Worm (Caenorhabditis elegans): ENCODE data around the gene W06G6.9.
"Not testable (repeated sequence)": the region's sequence is repeated elsewhere in the genome, so short reads cannot be mapped to it uniquely, and the experiment has no call there.

Gene W06G6.9

DNA sequence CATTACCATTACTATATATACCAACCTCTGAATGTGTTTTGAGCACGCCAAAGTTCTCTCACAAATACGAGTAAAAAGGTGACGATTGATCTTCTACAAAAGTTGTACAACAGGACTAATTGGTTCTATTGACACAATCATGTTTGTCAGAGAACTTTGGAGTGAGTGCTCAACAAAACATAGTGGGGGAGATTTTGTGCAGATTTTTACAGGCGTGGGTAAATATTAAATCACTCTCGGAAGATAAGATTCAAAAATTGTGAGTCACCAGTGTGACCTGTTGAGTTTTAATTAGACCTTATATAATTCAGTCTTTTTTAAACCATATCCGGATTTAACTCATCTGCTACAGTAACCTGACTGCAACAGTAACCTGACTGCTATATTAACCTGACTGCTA, 25.9 kb upstream of the W06G6.9 start, which contains the start of gene F14F8.8:
F14F8.8 (minus strand) TSS at position 101 of the 400 bp plus-strand sequence.
- TF ChIP-seq snpc-4 (tag; optimal IDR thresholded peaks at IDR 0.05) (no peak), skn-1 (tag; optimal IDR thresholded peaks at IDR 0.05) (no peak), lsy-12 (tag; optimal IDR thresholded peaks at IDR 0.05) (no peak), nhr-25 (tag; optimal IDR thresholded peaks at IDR 0.05) (no peak), ceh-16 (tag; optimal IDR thresholded peaks at IDR 0.05) (no peak), lin-39 (tag; optimal IDR thresholded peaks at IDR 0.05) (no peak), ceh-82 (tag; optimal IDR thresholded peaks at IDR 0.05) (no peak), nhr-28 (tag; optimal IDR thresholded peaks at IDR 0.05) (no peak), ztf-11 (tag; optimal IDR thresholded peaks at IDR 0.05) (no peak), unc-39 (tag; optimal IDR thresholded peaks at IDR 0.05) (no peak), R02D3.7 (tag; optimal IDR thresholded peaks at IDR 0.05) (no peak), fkh-10 (GFP tag; optimal IDR thresholded peaks at IDR 0.05) (no peak), ceh-9 (tag; optimal IDR thresholded peaks at IDR 0.05) (no peak), ama-1 (optimal IDR thresholded peaks at IDR 0.05) (no peak), nhr-67 (tag; optimal IDR thresholded peaks at IDR 0.05) (no peak)

DNA sequence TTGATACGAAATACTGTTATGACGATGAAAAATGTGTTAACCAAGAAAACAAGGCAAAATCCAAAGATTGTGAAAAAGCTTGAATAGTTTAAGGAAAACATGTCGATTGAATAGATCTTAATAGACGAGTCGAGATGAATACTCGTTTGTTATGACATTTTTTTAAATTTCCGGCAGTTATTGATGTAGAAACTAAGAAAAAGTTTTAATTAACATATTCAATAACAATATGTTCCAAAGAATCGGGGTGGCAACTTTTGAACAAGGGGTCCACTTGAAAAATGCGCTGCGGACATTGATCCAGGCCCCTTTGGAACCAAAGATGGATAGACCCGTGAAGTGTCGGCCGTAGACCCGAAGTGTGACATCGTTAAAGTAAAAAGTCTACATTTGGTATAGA, 24.9 kb upstream of the W06G6.9 start, which contains the start of gene str-61:
str-61 (minus strand) TSS at position 101 of the 400 bp plus-strand sequence.
- TF ChIP-seq aly-2 (tag; optimal IDR thresholded peaks at IDR 0.05) (no peak), elt-2 (tag; optimal IDR thresholded peaks at IDR 0.05) (no peak), nhr-12 (tag; optimal IDR thresholded peaks at IDR 0.05) (no peak), nhr-25 (tag; optimal IDR thresholded peaks at IDR 0.05) (no peak), ama-1 (optimal IDR thresholded peaks at IDR 0.05) (no peak), R02D3.7 (tag; optimal IDR thresholded peaks at IDR 0.05) (no peak), lin-39 (tag; optimal IDR thresholded peaks at IDR 0.05) (no peak), egl-27 (tag; optimal IDR thresholded peaks at IDR 0.05) (no peak), nhr-28 (tag; optimal IDR thresholded peaks at IDR 0.05) (no peak), ztf-11 (tag; optimal IDR thresholded peaks at IDR 0.05) (no peak), pqm-1 (tag; optimal IDR thresholded peaks at IDR 0.05) (no peak), ceh-9 (tag; optimal IDR thresholded peaks at IDR 0.05) (no peak), skn-1 (tag; optimal IDR thresholded peaks at IDR 0.05) (no peak), sea-2 (GFP tag; optimal IDR thresholded peaks at IDR 0.05) (no peak), ZK546.5 (tag; optimal IDR thresholded peaks at IDR 0.05) (no peak), egl-5 (tag; optimal IDR thresholded peaks at IDR 0.05) (no peak)

DNA sequence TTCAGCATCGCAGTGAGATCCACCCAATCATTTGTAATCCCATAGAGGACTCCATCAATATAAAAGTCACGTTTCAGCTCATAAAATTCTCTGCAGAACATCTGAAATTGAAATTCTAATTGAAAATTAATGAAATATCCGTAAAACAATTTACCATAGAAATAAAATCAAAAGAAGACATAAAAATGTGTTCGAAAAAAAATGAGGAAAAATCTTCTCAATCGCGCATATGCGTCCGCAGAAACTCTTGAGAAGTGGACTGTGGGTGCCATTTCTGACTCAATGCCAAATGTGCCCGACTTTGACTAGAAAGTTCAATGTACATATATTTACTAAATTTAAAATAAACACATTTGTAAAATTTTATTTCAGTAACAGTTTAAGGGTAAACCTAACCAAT, 22.2 kb upstream of the W06G6.9 start, which contains the start of gene F14F8.9:
F14F8.9 (minus strand) TSS at position 101 of the 400 bp plus-strand sequence.
- TF ChIP-seq unc-62 (GFP tag; optimal IDR thresholded peaks at IDR 0.05) (no peak), nhr-76 (tag; optimal IDR thresholded peaks at IDR 0.05) (no peak), nhr-23 (tag; optimal IDR thresholded peaks at IDR 0.05) (no peak), nhr-67 (tag; optimal IDR thresholded peaks at IDR 0.05) (no peak), sea-2 (GFP tag; optimal IDR thresholded peaks at IDR 0.05) (no peak), eor-1 (tag; optimal IDR thresholded peaks at IDR 0.05) (no peak), ztf-11 (tag; optimal IDR thresholded peaks at IDR 0.05) (no peak), nhr-25 (tag; optimal IDR thresholded peaks at IDR 0.05) (no peak), unc-39 (tag; optimal IDR thresholded peaks at IDR 0.05) (no peak), snpc-4 (tag; optimal IDR thresholded peaks at IDR 0.05) (no peak), pqm-1 (tag; optimal IDR thresholded peaks at IDR 0.05) (no peak), elt-3 (tag; optimal IDR thresholded peaks at IDR 0.05) (no peak), egl-27 (tag; optimal IDR thresholded peaks at IDR 0.05) (no peak)

DNA sequence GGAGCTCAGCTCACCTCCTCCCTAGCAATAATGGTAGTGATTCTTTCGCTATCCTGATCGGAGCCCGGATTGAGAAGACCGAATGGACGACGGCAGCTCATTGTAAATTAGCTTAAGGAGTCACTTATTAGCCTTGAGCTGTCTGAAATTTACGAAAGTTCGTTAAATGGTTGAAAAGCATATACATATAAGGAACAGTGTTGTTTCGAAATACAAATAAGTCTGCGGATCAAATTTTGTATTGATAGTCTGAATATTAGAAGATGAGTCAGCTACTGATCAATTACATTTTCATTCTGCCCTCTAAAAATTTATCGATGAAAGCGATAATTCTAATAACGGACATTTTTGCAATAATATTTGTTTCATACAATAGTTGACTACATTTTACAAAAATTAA, 20.4 kb upstream of the W06G6.9 start, which contains the start of gene F14F8.14:
F14F8.14 (minus strand) TSS at position 101 of the 400 bp plus-strand sequence.
- TF ChIP-seq ztf-4 (tag; optimal IDR thresholded peaks at IDR 0.05) (no peak), pqm-1 (tag; optimal IDR thresholded peaks at IDR 0.05) (no peak), eor-1 (tag; optimal IDR thresholded peaks at IDR 0.05) (no peak), snpc-4 (tag; optimal IDR thresholded peaks at IDR 0.05) (no peak), nhr-237 (tag; optimal IDR thresholded peaks at IDR 0.05) (no peak), hmg-11 (tag; optimal IDR thresholded peaks at IDR 0.05) (no peak), nhr-67 (tag; optimal IDR thresholded peaks at IDR 0.05) (no peak), skn-1 (tag; optimal IDR thresholded peaks at IDR 0.05) (no peak), ceh-28 (tag; optimal IDR thresholded peaks at IDR 0.05) (no peak), unc-39 (tag; optimal IDR thresholded peaks at IDR 0.05) (no peak), mml-1 (tag; optimal IDR thresholded peaks at IDR 0.05) (no peak), nhr-43 (tag; optimal IDR thresholded peaks at IDR 0.05; ENCODE audit: poor library complexity, severe bottlenecking) (no peak)

DNA sequence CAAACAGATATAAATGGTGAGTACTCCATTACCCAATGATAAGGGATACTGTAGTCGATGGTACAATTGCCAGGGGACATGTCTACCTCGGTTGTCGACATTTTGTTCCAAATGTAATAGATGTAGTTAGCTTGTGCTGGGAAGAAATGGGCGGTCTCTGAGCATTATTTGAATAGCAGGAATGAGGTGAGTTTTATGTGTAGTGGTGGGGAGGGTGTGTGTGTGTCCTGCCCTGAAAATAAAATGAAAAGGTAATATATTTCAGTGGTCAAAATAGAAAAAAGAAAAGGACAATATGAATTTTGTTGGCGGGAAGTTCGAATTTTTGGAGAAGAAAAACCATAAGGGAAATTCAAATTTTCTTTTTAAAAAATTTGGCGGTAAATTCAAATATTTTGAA, 14.5 kb upstream of the W06G6.9 start, which contains the start of gene Y70C5B.2:
Y70C5B.2 (minus strand) TSS at position 101 of the 400 bp plus-strand sequence.
- not testable (repeated sequence) for TF ChIP-seq lin-39, mdl-1, egl-5 (tag; optimal IDR thresholded peaks at IDR 0.05)
